Worm (Caenorhabditis elegans) whole organism, mixed stage, embryonic: ENCODE results near the gene cdc-25.3.

Source experiments
- M03D4.4 ChIP-seq: sonication (generic microtip); optimal IDR thresholded peaks from 2 replicates; lab custom pipeline; 2017; ENCODE audit warnings: mild to moderate bottlenecking, missing genetic modification characterization, missing compliant biosample characterization
- bed-3 ChIP-seq: fragments of 200-800 bp; sonication (Bioruptor generic); optimal IDR thresholded peaks from 3 replicates; lab custom pipeline; 2018; ENCODE audit warnings: mild to moderate bottlenecking, missing genetic modification characterization, moderate library complexity, missing compliant biosample characterization
- ceh-39 ChIP-seq: fragments of 150-350 bp; optimal IDR thresholded peaks from 2 replicates; lab custom pipeline; 2014; ENCODE audit warnings: missing biosample characterization, missing genetic modification characterization
- ceh-43 ChIP-seq: fragments of 200-800 bp; sonication (Bioruptor generic); optimal IDR thresholded peaks from 2 replicates; lab custom pipeline; 2018; ENCODE audit warnings: mild to moderate bottlenecking, missing genetic modification characterization, moderate library complexity, missing compliant biosample characterization
- ceh-83 ChIP-seq: fragments of 200-800 bp; sonication (Bioruptor generic); optimal IDR thresholded peaks from 2 replicates; lab custom pipeline; 2018; ENCODE audit warnings: mild to moderate bottlenecking, missing genetic modification characterization, missing compliant biosample characterization
- ces-1 ChIP-seq: fragments of 150-350 bp; optimal IDR thresholded peaks from 2 replicates; lab custom pipeline; 2014; ENCODE audit warnings: missing biosample characterization, missing genetic modification reagents, missing genetic modification characterization
- cnd-1 ChIP-seq: fragments of 200-800 bp; sonication (Bioruptor generic); optimal IDR thresholded peaks from 2 replicates; lab custom pipeline; 2018; ENCODE audit warnings: mild to moderate bottlenecking, missing genetic modification characterization, missing compliant biosample characterization
- drap-1 ChIP-seq: fragments of 200-800 bp; sonication (Bioruptor generic); optimal IDR thresholded peaks from 3 replicates; lab custom pipeline; 2018; ENCODE audit warnings: mild to moderate bottlenecking, missing genetic modification characterization, missing compliant biosample characterization
- elt-1 ChIP-seq: sonication (generic microtip); optimal IDR thresholded peaks from 2 replicates; lab custom pipeline; 2017; ENCODE audit warnings: missing genetic modification characterization, mild to moderate bottlenecking, missing compliant biosample characterization, antibody characterized with exemption, moderate library complexity, borderline replicate concordance; ENCODE audit not compliant: insufficient read depth
- elt-3 ChIP-seq: fragments of 150-350 bp; optimal IDR thresholded peaks from 2 replicates; lab custom pipeline; 2014; ENCODE audit warnings: missing biosample characterization, missing genetic modification characterization
- ham-2 ChIP-seq: fragments of 200-800 bp; sonication (Bioruptor generic); optimal IDR thresholded peaks from 2 replicates; lab custom pipeline; 2018; ENCODE audit warnings: mild to moderate bottlenecking, missing genetic modification characterization, missing compliant biosample characterization
- hlh-1 ChIP-seq: fragments of 150-350 bp; optimal IDR thresholded peaks from 2 replicates; lab custom pipeline; 2014; ENCODE audit warnings: missing biosample characterization, missing genetic modification reagents, missing genetic modification characterization
- lin-13 ChIP-seq: fragments of 150-350 bp; optimal IDR thresholded peaks from 2 replicates; lab custom pipeline; 2014; ENCODE audit warnings: missing biosample characterization, missing genetic modification characterization
- lin-32 ChIP-seq: fragments of 200-800 bp; sonication (Bioruptor generic); optimal IDR thresholded peaks from 2 replicates; lab custom pipeline; 2018; ENCODE audit warnings: mild to moderate bottlenecking, missing genetic modification characterization, missing compliant biosample characterization
- lsy-2 ChIP-seq: fragments of 150-350 bp; optimal IDR thresholded peaks from 2 replicates; lab custom pipeline; 2014; ENCODE audit warnings: missing biosample characterization, missing genetic modification characterization
- mab-5 ChIP-seq: fragments of 150-350 bp; optimal IDR thresholded peaks from 2 replicates; lab custom pipeline; 2014; ENCODE audit warnings: missing biosample characterization, missing genetic modification characterization
- mep-1 ChIP-seq: fragments of 150-350 bp; optimal IDR thresholded peaks from 2 replicates; lab custom pipeline; 2017; ENCODE audit warnings: missing biosample characterization, missing genetic modification reagents, missing genetic modification characterization, inconsistent platforms
- mls-2 ChIP-seq: sonication (generic microtip); optimal IDR thresholded peaks from 2 replicates; lab custom pipeline; 2016; ENCODE audit warnings: mild to moderate bottlenecking, missing genetic modification characterization, moderate library complexity, missing compliant biosample characterization
- nhr-2 ChIP-seq: fragments of 150-350 bp; optimal IDR thresholded peaks from 2 replicates; lab custom pipeline; 2014; ENCODE audit warnings: missing biosample characterization, missing genetic modification characterization
- nhr-237 ChIP-seq: fragments of 150-350 bp; optimal IDR thresholded peaks from 2 replicates; lab custom pipeline; 2014; ENCODE audit warnings: missing biosample characterization, missing genetic modification characterization
- nhr-28 ChIP-seq: fragments of 150-350 bp; optimal IDR thresholded peaks from 2 replicates; lab custom pipeline; 2014; ENCODE audit warnings: missing biosample characterization, missing genetic modification characterization
- nhr-76 ChIP-seq: sonication (generic microtip); optimal IDR thresholded peaks from 2 replicates; lab custom pipeline; 2017; ENCODE audit warnings: missing biosample characterization, missing genetic modification characterization
- pha-4 ChIP-seq: fragments of 150-350 bp; optimal IDR thresholded peaks from 2 replicates; lab custom pipeline; 2018; ENCODE audit warnings: missing biosample characterization, missing genetic modification reagents, missing genetic modification characterization
- sem-2 ChIP-seq: fragments of 200-800 bp; sonication (Bioruptor generic); optimal IDR thresholded peaks from 2 replicates; lab custom pipeline; 2018; ENCODE audit warnings: mild to moderate bottlenecking, missing genetic modification characterization, missing compliant biosample characterization
- snpc-4 ChIP-seq: fragments of 150-350 bp; optimal IDR thresholded peaks from 2 replicates; lab custom pipeline; 2014; ENCODE audit warnings: missing biosample characterization, missing genetic modification characterization
- unc-120 ChIP-seq: sonication (generic microtip); optimal IDR thresholded peaks from 2 replicates; lab custom pipeline; 2017; ENCODE audit warnings: missing genetic modification characterization, missing compliant biosample characterization; ENCODE audit not compliant: poor library complexity, severe bottlenecking
- unc-39 ChIP-seq: fragments of 150-350 bp; optimal IDR thresholded peaks from 2 replicates; lab custom pipeline; 2014; ENCODE audit warnings: missing biosample characterization, missing genetic modification characterization
- unc-62 ChIP-seq: fragments of 150-350 bp; optimal IDR thresholded peaks from 2 replicates; lab custom pipeline; 2014; ENCODE audit warnings: missing biosample characterization, missing genetic modification reagents, missing genetic modification characterization
- zip-8 ChIP-seq: fragments of 150-350 bp; optimal IDR thresholded peaks from 2 replicates; lab custom pipeline; 2014; ENCODE audit warnings: missing biosample characterization, missing genetic modification characterization

The cdc-25.3 gene

ce11 chrIII:8904044-8904443, 13.7 kb downstream of the cdc-25.3 start, which contains the start of gene lin-9 (continued):
- peak; percentile 89 for TF ChIP-seq lin-13 (tag; lab: Kevin White, UChicago)
- TF ChIP-seq ceh-43 (GFP tag; lab: Kevin White, UChicago): no peak
- no peak for TF ChIP-seq unc-39
- no peak for TF ChIP-seq mab-5 (tag; lab: Kevin White, UChicago)
- peak; percentile 67 for TF ChIP-seq drap-1
- TF ChIP-seq snpc-4 (tag; lab: Kevin White, UChicago): no peak
- peak; percentile 89 for TF ChIP-seq mep-1 (tag; lab: Kevin White, UChicago)
- no peak for TF ChIP-seq ceh-83 (GFP tag; lab: Kevin White, UChicago)
- TF ChIP-seq bed-3 (GFP tag; lab: Kevin White, UChicago): no peak
- TF ChIP-seq nhr-237 (tag; lab: Kevin White, UChicago): peak; percentile 88

- TF ChIP-seq lin-32 (no peak), ces-1 (GFP tag; lab: Kevin White, UChicago) (no peak), nhr-2 (tag; lab: Kevin White, UChicago) (no peak), pha-4 (no peak), bed-3 (GFP tag; lab: Kevin White, UChicago) (no peak), mls-2 (tag; lab: Kevin White, UChicago) (no peak), ceh-39 (no peak), hlh-1 (tag; lab: Kevin White, UChicago) (no peak), drap-1 (no peak), elt-1 (tag; lab: Kevin White, UChicago) (no peak), nhr-76 (tag; lab: Kevin White, UChicago) (no peak), unc-120 (tag; lab: Kevin White, UChicago) (no peak), elt-3 (tag; lab: Kevin White, UChicago) (no peak), zip-8 (tag; lab: Kevin White, UChicago) (no peak)
These were observed 14.5 kb downstream of the cdc-25.3 start for ce11 chrIII:8903263-8903662.

- TF ChIP-seq cnd-1 (tag; lab: Kevin White, UChicago): peak; percentile 73
- peak; percentile 0 for TF ChIP-seq ceh-39
- TF ChIP-seq lin-13 (tag; lab: Kevin White, UChicago): peak; percentile 56
- TF ChIP-seq, all 35 proteins: peak for 3; not testable (repeated sequence) for 32
These were observed 16.7 kb downstream of the cdc-25.3 start for ce11 chrIII:8901078-8901477.

ce11 chrIII:8899767-8900166, 18.0 kb downstream of the cdc-25.3 start:
- TF ChIP-seq lsy-2 (tag; lab: Kevin White, UChicago) (peak; percentile 17), ham-2 (GFP tag; lab: Kevin White, UChicago) (no peak), ces-1 (GFP tag; lab: Kevin White, UChicago) (peak; percentile 53), cnd-1 (tag; lab: Kevin White, UChicago) (no peak), unc-62 (GFP tag; lab: Kevin White, UChicago) (no peak), ceh-43 (GFP tag; lab: Kevin White, UChicago) (no peak), mab-5 (tag; lab: Kevin White, UChicago) (no peak), mep-1 (tag; lab: Kevin White, UChicago) (peak; percentile 69), snpc-4 (tag; lab: Kevin White, UChicago) (no peak)

DNA sequence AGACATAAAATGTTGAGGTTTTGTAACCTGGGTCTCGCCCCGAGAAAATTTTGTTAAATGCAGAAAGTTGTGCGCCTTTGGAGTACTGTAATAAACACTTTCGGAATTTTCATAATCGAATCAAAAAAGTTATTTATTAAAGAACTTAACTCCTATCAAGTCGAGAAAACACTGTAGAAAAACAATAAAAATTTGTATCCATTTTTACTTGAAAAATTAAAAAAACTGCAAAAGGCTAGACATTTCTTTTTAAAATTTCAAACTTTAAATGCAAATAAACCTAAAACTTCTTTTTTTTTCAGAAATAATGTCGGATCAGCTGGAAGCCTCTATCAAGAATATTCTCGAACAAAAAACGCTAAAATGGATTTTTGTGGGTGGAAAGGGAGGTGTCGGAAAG, 22.9 kb downstream of the cdc-25.3 start, which contains the start of gene asna-1:
Gene asna-1 (plus strand): TSS at position 301 of the 400 bp plus-strand sequence.
- TF ChIP-seq nhr-76 (tag; lab: Kevin White, UChicago) (no peak), zip-8 (tag; lab: Kevin White, UChicago) (no peak), nhr-2 (tag; lab: Kevin White, UChicago) (no peak), elt-1 (tag; lab: Kevin White, UChicago) (no peak), M03D4.4 (tag; lab: Kevin White, UChicago) (no peak), ham-2 (GFP tag; lab: Kevin White, UChicago) (no peak), mab-5 (tag; lab: Kevin White, UChicago) (no peak), mep-1 (tag; lab: Kevin White, UChicago) (no peak), cnd-1 (tag; lab: Kevin White, UChicago) (no peak), mls-2 (tag; lab: Kevin White, UChicago) (no peak), nhr-28 (tag; lab: Kevin White, UChicago) (no peak), lsy-2 (tag; lab: Kevin White, UChicago) (no peak), unc-39 (no peak)
- TF ChIP-seq, all 35 proteins: peak for 0

- TF ChIP-seq cnd-1 (tag; lab: Kevin White, UChicago) (no peak), mab-5 (tag; lab: Kevin White, UChicago) (no peak), ces-1 (GFP tag; lab: Kevin White, UChicago) (no peak), sem-2 (GFP tag; lab: Kevin White, UChicago) (no peak)
These were observed 24.3 kb downstream of the cdc-25.3 start, which contains the start of gene ZK637.4 for ce11 chrIII:8893464-8893863. Gene ZK637.4, plus strand, starts transcription at chrIII:8893764.
